Fruit fly (Drosophila melanogaster): ENCODE results near the gene Smg6.
A peak's percentile ranks its signal among the peaks of the same experiment; 100 is the strongest.

Gene Smg6

DNA sequence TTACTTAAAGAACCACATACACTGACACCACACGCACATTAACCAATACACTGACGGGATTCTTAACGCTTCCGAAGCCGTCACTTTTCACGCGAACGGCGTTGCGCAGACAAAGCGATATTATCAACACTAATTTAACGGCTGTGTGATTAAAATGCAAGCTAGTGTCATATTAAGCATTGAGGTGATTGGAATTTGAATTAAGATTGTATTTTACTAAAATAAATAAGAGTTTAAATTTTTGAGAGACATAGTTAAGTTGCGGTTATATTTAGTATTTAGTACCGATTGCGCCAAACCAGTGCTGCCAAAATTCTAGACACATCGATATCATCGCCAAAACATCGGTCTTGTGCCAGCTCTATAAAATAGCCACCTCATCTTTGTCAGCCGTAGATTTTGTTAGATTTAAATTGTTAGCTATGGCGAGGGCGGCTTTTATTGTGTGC is 5.8 kb upstream of the Smg6 start, which contains the start of the genes Ythdf and bai (continued):
- TF ChIP-seq ci (GFP tag; IDR thresholded peaks at IDR 0.05) = no peak
- peak; percentile 17 for TF ChIP-seq HmgD (GFP tag; optimal IDR thresholded peaks at IDR 0.05)
- peak; percentile 47; the same call in 1 of the 2 replicates for TF ChIP-seq ato (GFP tag; IDR thresholded peaks at IDR 0.05; ENCODE audit: partially characterized antibody)
- TF ChIP-seq crc (GFP tag; optimal IDR thresholded peaks at IDR 0.05) = no peak
- no peak for TF ChIP-seq sr (GFP tag; IDR thresholded peaks at IDR 0.05)
- no peak for TF ChIP-seq CG31388 (GFP tag; optimal IDR thresholded peaks at IDR 0.05)
- TF ChIP-seq Bteb2 (GFP tag; optimal IDR thresholded peaks at IDR 0.05) = peak; percentile 53
- TF ChIP-seq her (GFP tag; optimal IDR thresholded peaks at IDR 0.05) = no peak
- TF ChIP-seq scrt (GFP tag; optimal IDR thresholded peaks at IDR 0.05) = no peak
- no peak for TF ChIP-seq CG14667 (GFP tag; IDR thresholded peaks at IDR 0.05)
- TF ChIP-seq Atf3 (GFP tag; optimal IDR thresholded peaks at IDR 0.05) = no peak
- no peak for TF ChIP-seq D19A (tag; optimal IDR thresholded peaks at IDR 0.05)
- TF ChIP-seq Ada2b (GFP tag; IDR thresholded peaks at IDR 0.05) = no peak
- no peak for TF ChIP-seq wdn (GFP tag; IDR thresholded peaks at IDR 0.05)
- TF ChIP-seq psq (GFP tag; optimal IDR thresholded peaks at IDR 0.05) = peak; percentile 49
- TF ChIP-seq CG16813 (GFP tag; IDR thresholded peaks at IDR 0.05; ENCODE audit: partially characterized antibody) = peak; percentile 84
- TF ChIP-seq CG30431 (GFP tag; optimal IDR thresholded peaks at IDR 0.05) = no peak
- TF ChIP-seq CG18262 (tag; optimal IDR thresholded peaks at IDR 0.05) = no peak
- TF ChIP-seq stwl (tag; optimal IDR thresholded peaks at IDR 0.05) = peak; percentile 54
- TF ChIP-seq Spps (tag; optimal IDR thresholded peaks at IDR 0.05) = no peak
- TF ChIP-seq tup (GFP tag; optimal IDR thresholded peaks at IDR 0.05) = peak; percentile 13
- peak; percentile 97 for TF ChIP-seq Sry-δ (GFP tag; optimal IDR thresholded peaks at IDR 0.05)
- peak; percentile 48 for TF ChIP-seq Lhr (GFP tag; optimal IDR thresholded peaks at IDR 0.05)
- TF ChIP-seq Sry-β (GFP tag; optimal IDR thresholded peaks at IDR 0.05) = peak; percentile 9
- TF ChIP-seq CG14860 (GFP tag; IDR thresholded peaks at IDR 0.05; ENCODE audit: partially characterized antibody) = peak; percentile 86
- no peak for TF ChIP-seq CG17612 (GFP tag; IDR thresholded peaks at IDR 0.05)
- no peak for TF ChIP-seq CG8089 (GFP tag; optimal IDR thresholded peaks at IDR 0.05)
- no peak for TF ChIP-seq CG4707 (GFP tag; optimal IDR thresholded peaks at IDR 0.05)
- TF ChIP-seq Hsf (GFP tag; optimal IDR thresholded peaks at IDR 0.05) = peak; percentile 50
- TF ChIP-seq CG17186 (GFP tag; optimal IDR thresholded peaks at IDR 0.05) = peak; percentile 92
- TF ChIP-seq wek (GFP tag; optimal IDR thresholded peaks at IDR 0.05) = no peak
- TF ChIP-seq CoRest (tag; optimal IDR thresholded peaks at IDR 0.05) = no peak
- no peak for TF ChIP-seq CG8765 (GFP tag; IDR thresholded peaks at IDR 0.05)
- no peak for TF ChIP-seq trh (GFP tag; optimal IDR thresholded peaks at IDR 0.05)
- no peak for TF ChIP-seq CG7987 (GFP tag; optimal IDR thresholded peaks at IDR 0.05)
- TF ChIP-seq CG12391 (tag; optimal IDR thresholded peaks at IDR 0.05) = no peak
- peak; percentile 3 for TF ChIP-seq ftz-f1 (GFP tag; optimal IDR thresholded peaks at IDR 0.05)
- TF ChIP-seq Mad (GFP tag; optimal IDR thresholded peaks at IDR 0.05) = peak; percentile 52
- TF ChIP-seq Hey (tag; optimal IDR thresholded peaks at IDR 0.05) = no peak
- TF ChIP-seq CG8281 (tag; optimal IDR thresholded peaks at IDR 0.05) = no peak
- no peak for TF ChIP-seq CkIIα-i1 (GFP tag; IDR thresholded peaks at IDR 0.05)
- TF ChIP-seq gem (tag; optimal IDR thresholded peaks at IDR 0.05) = no peak
- no peak for TF ChIP-seq Gug (GFP tag; IDR thresholded peaks at IDR 0.05)
- TF ChIP-seq Rfx (GFP tag; IDR thresholded peaks at IDR 0.05) = peak; percentile 55
- TF ChIP-seq Hr3 (GFP tag; optimal IDR thresholded peaks at IDR 0.05) = peak; percentile 40
- TF ChIP-seq vnd (GFP tag; IDR thresholded peaks at IDR 0.05; ENCODE audit: partially characterized antibody) = peak; percentile 83
- no peak for TF ChIP-seq CG9876 (GFP tag; optimal IDR thresholded peaks at IDR 0.05)
- TF ChIP-seq crol (GFP tag; IDR thresholded peaks at IDR 0.05) = no peak
- peak; percentile 14 for TF ChIP-seq CG1602 (GFP tag; optimal IDR thresholded peaks at IDR 0.05)
- no peak for TF ChIP-seq CG18011 (GFP tag; optimal IDR thresholded peaks at IDR 0.05)
- TF ChIP-seq Adf1 (GFP tag; IDR thresholded peaks at IDR 0.05) = no peak
- peak; percentile 95 for TF ChIP-seq Sin3A (optimal IDR thresholded peaks at IDR 0.05)

Data from whole organism, embryonic.